Fruit fly (Drosophila melanogaster) whole organism, embryonic: ENCODE measurements around the gene Dmtn.

Experiments used
- Asciz ChIP-seq: fragments of 200-800 bp; sonication (Bioruptor generic); optimal IDR thresholded peaks from 2 replicates; lab custom pipeline; 2017; ENCODE audit warnings: missing biosample characterization, mild to moderate bottlenecking, missing genetic modification characterization, missing genetic modification reagents
- Blimp-1 ChIP-seq: fragments of 200-800 bp; sonication (Bioruptor generic); optimal IDR thresholded peaks from 3 replicates; lab custom pipeline; 2018; ENCODE audit warnings: missing biosample characterization, missing genetic modification characterization, mild to moderate bottlenecking, moderate library complexity, missing genetic modification reagents
- CG10543 ChIP-seq: fragments of 200-800 bp; sonication (Bioruptor generic); optimal IDR thresholded peaks from 3 replicates; lab custom pipeline; 2017; ENCODE audit warnings: missing biosample characterization, mild to moderate bottlenecking, missing genetic modification characterization, moderate library complexity
- CG10959 ChIP-seq: fragments of 200-800 bp; sonication (Bioruptor generic); IDR thresholded peaks from 2 replicates; pipeline ENCODE4 v1.3.6; 2022; ENCODE audit warnings: missing biosample characterization, missing genetic modification characterization
- CG11504 ChIP-seq: fragments of 200-800 bp; sonication (Bioruptor generic); optimal IDR thresholded peaks from 3 replicates; lab custom pipeline; 2019; ENCODE audit warnings: missing biosample characterization, mild to moderate bottlenecking, missing genetic modification characterization, moderate library complexity
- CG12071 ChIP-seq: fragments of 200-800 bp; sonication (Bioruptor generic); optimal IDR thresholded peaks from 3 replicates; lab custom pipeline; 2018; ENCODE audit warnings: missing biosample characterization, mild to moderate bottlenecking, missing genetic modification characterization
- CG12155 ChIP-seq: fragments of 200-800 bp; sonication (Bioruptor generic); optimal IDR thresholded peaks from 3 replicates; lab custom pipeline; 2016; ENCODE audit warnings: missing biosample characterization, missing genetic modification characterization
- CG12942 ChIP-seq: fragments of 200-800 bp; sonication (Bioruptor generic); optimal IDR thresholded peaks from 3 replicates; lab custom pipeline; 2016; ENCODE audit warnings: missing biosample characterization, missing genetic modification characterization
- CG13287 ChIP-seq: fragments of 200-800 bp; sonication (Bioruptor generic); IDR thresholded peaks from 2 replicates; pipeline ENCODE4 v1.3.6; 2022; ENCODE audit warnings: missing biosample characterization, missing genetic modification characterization; ENCODE audit not compliant: partially characterized antibody
- CG13894 ChIP-seq: fragments of 200-800 bp; sonication (Bioruptor generic); optimal IDR thresholded peaks from 3 replicates; lab custom pipeline; 2018; ENCODE audit warnings: missing biosample characterization, mild to moderate bottlenecking, missing genetic modification characterization, moderate library complexity
- CG15601 ChIP-seq: fragments of 200-800 bp; sonication (Bioruptor generic); optimal IDR thresholded peaks from 3 replicates; lab custom pipeline; 2019; ENCODE audit warnings: missing biosample characterization, mild to moderate bottlenecking, missing genetic modification characterization, moderate library complexity
- CG17359 ChIP-seq: fragments of 200-800 bp; sonication (Bioruptor generic); optimal IDR thresholded peaks from 3 replicates; lab custom pipeline; 2018; ENCODE audit warnings: missing biosample characterization, mild to moderate bottlenecking, missing genetic modification characterization, moderate library complexity
- CG18599 ChIP-seq: fragments of 200-800 bp; sonication (Bioruptor generic); optimal IDR thresholded peaks from 3 replicates; lab custom pipeline; 2017; ENCODE audit warnings: missing biosample characterization, missing genetic modification characterization, mild to moderate bottlenecking, moderate library complexity, missing genetic modification reagents
- CG18619 ChIP-seq: fragments of 200-800 bp; sonication (Bioruptor generic); optimal IDR thresholded peaks from 3 replicates; lab custom pipeline; 2017; ENCODE audit warnings: missing biosample characterization, mild to moderate bottlenecking, missing genetic modification characterization
- CG2678 ChIP-seq: fragments of 200-800 bp; sonication (Bioruptor generic); optimal IDR thresholded peaks from 3 replicates; lab custom pipeline; 2019; ENCODE audit warnings: missing biosample characterization, mild to moderate bottlenecking, missing genetic modification characterization, moderate library complexity
- CG3281 ChIP-seq: fragments of 200-800 bp; sonication (Bioruptor generic); optimal IDR thresholded peaks from 3 replicates; lab custom pipeline; 2017; ENCODE audit warnings: missing biosample characterization, mild to moderate bottlenecking, missing genetic modification characterization
- CG3838 ChIP-seq: fragments of 200-800 bp; sonication (Bioruptor generic); optimal IDR thresholded peaks from 3 replicates; lab custom pipeline; 2016; ENCODE audit warnings: missing biosample characterization, missing genetic modification characterization
- CG4424 ChIP-seq: fragments of 200-800 bp; sonication (Bioruptor generic); optimal IDR thresholded peaks from 3 replicates; lab custom pipeline; 2016; ENCODE audit warnings: missing biosample characterization, missing genetic modification characterization
- CG5180 ChIP-seq: fragments of 200-800 bp; sonication (Bioruptor generic); optimal IDR thresholded peaks from 3 replicates; lab custom pipeline; 2017; ENCODE audit warnings: missing biosample characterization, missing genetic modification characterization, mild to moderate bottlenecking, moderate library complexity, missing genetic modification reagents
- CG6813 ChIP-seq: fragments of 200-800 bp; sonication (Bioruptor generic); optimal IDR thresholded peaks from 2 replicates; lab custom pipeline; 2017; ENCODE audit warnings: missing biosample characterization, missing genetic modification characterization, mild to moderate bottlenecking, moderate library complexity, missing genetic modification reagents
- CG8089 ChIP-seq: fragments of 200-800 bp; sonication (Bioruptor generic); optimal IDR thresholded peaks from 3 replicates; lab custom pipeline; 2016; ENCODE audit warnings: missing biosample characterization, missing genetic modification characterization
- CG8290 ChIP-seq, 3 experiments: fragments of 200-800 bp; sonication (Bioruptor generic); optimal IDR thresholded peaks; 2 replicates each; lab custom pipeline; 2016 to 2019; ENCODE audit warnings: missing biosample characterization in 3 of 3, missing genetic modification characterization in 3 of 3, mild to moderate bottlenecking in 2 of 3, moderate library complexity in 1 of 3
- CrebB ChIP-seq: fragments of 200-800 bp; sonication (Bioruptor generic); optimal IDR thresholded peaks from 3 replicates; lab custom pipeline; 2018; ENCODE audit warnings: missing biosample characterization, mild to moderate bottlenecking, missing genetic modification characterization
- Fer3 ChIP-seq: fragments of 200-800 bp; sonication (Bioruptor generic); optimal IDR thresholded peaks from 2 replicates; lab custom pipeline; 2018; ENCODE audit warnings: missing biosample characterization, mild to moderate bottlenecking, missing genetic modification characterization, moderate library complexity
- HHEX ChIP-seq: fragments of 200-800 bp; sonication (Bioruptor generic); optimal IDR thresholded peaks from 3 replicates; lab custom pipeline; 2017; ENCODE audit warnings: missing biosample characterization, mild to moderate bottlenecking, missing genetic modification characterization, missing genetic modification reagents
- Meics ChIP-seq: fragments of 200-800 bp; sonication (Bioruptor generic); optimal IDR thresholded peaks from 2 replicates; lab custom pipeline; 2017; ENCODE audit warnings: missing biosample characterization, mild to moderate bottlenecking, missing genetic modification characterization
- Opbp ChIP-seq: fragments of 200-800 bp; sonication (Bioruptor generic); IDR thresholded peaks from 3 replicates; pipeline ENCODE4 v1.3.6; 2022; ENCODE audit warnings: missing biosample characterization, missing genetic modification characterization; ENCODE audit not compliant: partially characterized antibody
- Rfx ChIP-seq: fragments of 200-800 bp; sonication (Bioruptor generic); IDR thresholded peaks from 2 replicates; pipeline ENCODE4 v1.3.6; 2022; ENCODE audit warnings: missing biosample characterization, missing genetic modification characterization
- Sox102F ChIP-seq: fragments of 200-800 bp; sonication (Bioruptor generic); optimal IDR thresholded peaks from 2 replicates; lab custom pipeline; 2018; ENCODE audit warnings: missing biosample characterization, mild to moderate bottlenecking, missing genetic modification characterization, moderate library complexity
- abd-A ChIP-seq: fragments of 200-800 bp; sonication (Bioruptor generic); optimal IDR thresholded peaks from 3 replicates; lab custom pipeline; 2019; ENCODE audit warnings: missing biosample characterization, mild to moderate bottlenecking, missing genetic modification characterization, moderate library complexity
- bsh ChIP-seq, 2 experiments: fragments of 200-800 bp; sonication (Bioruptor generic); optimal IDR thresholded peaks; 2 replicates each; lab custom pipeline; 2017 to 2018; ENCODE audit warnings: mild to moderate bottlenecking in 2 of 2, missing biosample characterization in 2 of 2, missing genetic modification characterization in 2 of 2, moderate library complexity in 1 of 2
- chinmo ChIP-seq: fragments of 200-800 bp; sonication (Bioruptor generic); IDR thresholded peaks from 4 replicates; pipeline ENCODE4 v1.3.6; 2022; ENCODE audit warnings: missing biosample characterization, missing genetic modification characterization; ENCODE audit not compliant: partially characterized antibody
- chn ChIP-seq: fragments of 200-800 bp; sonication (Bioruptor generic); optimal IDR thresholded peaks from 2 replicates; lab custom pipeline; 2016; ENCODE audit warnings: missing biosample characterization, missing genetic modification characterization
- ci ChIP-seq: fragments of 200-800 bp; sonication (Bioruptor generic); IDR thresholded peaks from 3 replicates; pipeline ENCODE4 v1.3.6; 2022; ENCODE audit warnings: missing biosample characterization, missing genetic modification characterization
- fd64A ChIP-seq: fragments of 200-800 bp; sonication (Bioruptor generic); optimal IDR thresholded peaks from 3 replicates; lab custom pipeline; 2018; ENCODE audit warnings: missing biosample characterization, mild to moderate bottlenecking, missing genetic modification characterization
- gem ChIP-seq: fragments of 200-800 bp; sonication (Bioruptor generic); optimal IDR thresholded peaks from 2 replicates; lab custom pipeline; 2019; ENCODE audit warnings: missing biosample characterization, mild to moderate bottlenecking, missing genetic modification characterization, moderate library complexity
- inv ChIP-seq: fragments of 200-800 bp; sonication (Bioruptor generic); IDR thresholded peaks from 2 replicates; pipeline ENCODE4 v1.3.6; 2022; ENCODE audit warnings: missing biosample characterization, missing genetic modification characterization; ENCODE audit not compliant: partially characterized antibody
- lab ChIP-seq: fragments of 200-800 bp; sonication (Bioruptor generic); optimal IDR thresholded peaks from 3 replicates; lab custom pipeline; 2017; ENCODE audit warnings: missing biosample characterization, missing genetic modification characterization, mild to moderate bottlenecking, moderate library complexity, missing genetic modification reagents
- ro ChIP-seq: fragments of 200-800 bp; sonication (Bioruptor generic); IDR thresholded peaks from 2 replicates; pipeline ENCODE4 v1.3.6; 2022; ENCODE audit warnings: missing biosample characterization, missing genetic modification characterization
- row ChIP-seq: fragments of 200-800 bp; sonication (Bioruptor generic); IDR thresholded peaks from 3 replicates; pipeline ENCODE4 v1.3.6; 2022; ENCODE audit warnings: missing biosample characterization, missing genetic modification characterization
- sd ChIP-seq: fragments of 200-800 bp; sonication (Bioruptor generic); optimal IDR thresholded peaks from 3 replicates; lab custom pipeline; 2018; ENCODE audit warnings: missing biosample characterization, mild to moderate bottlenecking, missing genetic modification characterization, moderate library complexity
- slou ChIP-seq: fragments of 200-800 bp; sonication (Bioruptor generic); optimal IDR thresholded peaks from 3 replicates; lab custom pipeline; 2016; ENCODE audit warnings: missing biosample characterization, missing genetic modification characterization
- stc ChIP-seq: fragments of 200-800 bp; sonication (Bioruptor generic); IDR thresholded peaks from 2 replicates; pipeline ENCODE4 v1.3.6; 2022; ENCODE audit warnings: missing biosample characterization, missing genetic modification characterization
- tap ChIP-seq: fragments of 200-800 bp; optimal IDR thresholded peaks from 3 replicates; lab custom pipeline; 2019; ENCODE audit warnings: missing biosample characterization, mild to moderate bottlenecking, missing genetic modification characterization, moderate library complexity
- wek ChIP-seq: fragments of 200-800 bp; sonication (Bioruptor generic); optimal IDR thresholded peaks from 3 replicates; lab custom pipeline; 2018; ENCODE audit warnings: missing biosample characterization, mild to moderate bottlenecking, missing genetic modification characterization, moderate library complexity
- zf30C ChIP-seq: fragments of 200-800 bp; sonication (Bioruptor generic); optimal IDR thresholded peaks from 3 replicates; lab custom pipeline; 2018; ENCODE audit warnings: missing biosample characterization, mild to moderate bottlenecking, missing genetic modification characterization

The Dmtn gene

dm6 chr3R:6400710-6401521, 4.8 kb downstream of the Dmtn start (continued):
- TF ChIP-seq zf30C (GFP tag; lab: Kevin White, UChicago), result no peak
- TF ChIP-seq CG5180 (GFP tag; lab: Kevin White, UChicago), result peak; percentile 31
- TF ChIP-seq CG15601 (tag; lab: Kevin White, UChicago), result peak; percentile 25
- peak; percentile 33 for TF ChIP-seq Fer3 (tag; lab: Kevin White, UChicago)
- TF ChIP-seq CG18599 (GFP tag; lab: Kevin White, UChicago), result peak; percentile 36
- TF ChIP-seq Asciz (GFP tag; lab: Kevin White, UChicago), result peak; percentile 70
- TF ChIP-seq CG13287 (GFP tag; lab: Robert Waterston, UW), result 0 out of 2 replicates have a peak, but pooled peaks have one; percentile 9
- peak; percentile 51 for TF ChIP-seq CG2678
- peak; percentile 29 for TF ChIP-seq CG13894 (tag; lab: Kevin White, UChicago)
- peak; percentile 56 for TF ChIP-seq CG17359 (tag; lab: Kevin White, UChicago)
- TF ChIP-seq Opbp, result no peak
- peak; percentile 31 for TF ChIP-seq CG11504 (tag; lab: Kevin White, UChicago)
- peak; percentile 39 for TF ChIP-seq fd64A (GFP tag; lab: Kevin White, UChicago)
- TF ChIP-seq CG3838 (GFP tag; lab: Kevin White, UChicago), result no peak
- TF ChIP-seq Sox102F (GFP tag; lab: Kevin White, UChicago), result peak; percentile 12
- TF ChIP-seq row, result no peak
- peak; percentile 8 for TF ChIP-seq Meics (GFP tag; lab: Kevin White, UChicago)
- no peak for TF ChIP-seq CG8290 (GFP tag; optimal IDR thresholded peaks at IDR 0.05; lab: Kevin White, UChicago)
- TF ChIP-seq CG8290 (tag; optimal IDR thresholded peaks at IDR 0.05; lab: Kevin White, UChicago), result peak in 1 of 2 experiments; percentile 2
- TF ChIP-seq abd-A (tag; lab: Kevin White, UChicago), result peak; percentile 59
- TF ChIP-seq bsh (GFP tag; optimal IDR thresholded peaks at IDR 0.05; lab: Kevin White, UChicago), result peak in 1 of 2 experiments; percentile 22
- TF ChIP-seq lab, result peak; percentile 51
- TF ChIP-seq CG10959, result no peak
- no peak for TF ChIP-seq inv (GFP tag; lab: Robert Waterston, UW)
- no peak for TF ChIP-seq slou
- peak; percentile 57 for TF ChIP-seq wek (GFP tag; lab: Kevin White, UChicago)
- peak; percentile 18 for TF ChIP-seq CG18619 (GFP tag; lab: Kevin White, UChicago)
- peak; percentile 76; the same call in 1 of the 4 replicates for TF ChIP-seq chinmo (GFP tag; lab: Robert Waterston, UW)
- no peak for TF ChIP-seq chn (GFP tag; lab: Kevin White, UChicago)
- no peak for TF ChIP-seq CG8089
- peak; percentile 79 for TF ChIP-seq sd (tag; lab: Kevin White, UChicago)
- peak; percentile 26 for TF ChIP-seq Blimp-1 (GFP tag; lab: Kevin White, UChicago)
- no peak for TF ChIP-seq CG12155 (GFP tag; lab: Kevin White, UChicago)
- no peak for TF ChIP-seq CG12942 (GFP tag; lab: Kevin White, UChicago)
- 0 out of 2 replicates have a peak, but pooled peaks have one; percentile 17 for TF ChIP-seq Rfx (GFP tag; lab: Robert Waterston, UW)
- peak; percentile 51 for TF ChIP-seq CG3281 (GFP tag; lab: Kevin White, UChicago)
- no peak for TF ChIP-seq ro
- TF ChIP-seq CrebB (tag; lab: Kevin White, UChicago), result peak; percentile 5
- TF ChIP-seq CG6813 (GFP tag; lab: Kevin White, UChicago), result peak; percentile 52
- peak; percentile 43; the same call in 1 of the 2 replicates for TF ChIP-seq stc (GFP tag; lab: Robert Waterston, UW)
- TF ChIP-seq HHEX (GFP tag; lab: Kevin White, UChicago), result peak; percentile 29
- TF ChIP-seq gem (tag; lab: Kevin White, UChicago), result peak; percentile 3
- peak; percentile 61 for TF ChIP-seq CG12071
- TF ChIP-seq tap (tag; lab: Kevin White, UChicago), result peak; percentile 29
- peak; percentile 34 for TF ChIP-seq CG10543 (GFP tag; lab: Kevin White, UChicago)
- no peak for TF ChIP-seq CG4424
- peak; percentile 11; the same call in 1 of the 3 replicates for TF ChIP-seq ci
